Fruit fly (Drosophila melanogaster) whole organism, embryonic: ENCODE results near the gene CG13032.

ENCODE experiments used
- CG11247 ChIP-seq: fragments of 200-800 bp; sonication (Bioruptor generic); IDR thresholded peaks from 2 replicates; pipeline ENCODE4 v1.3.6; 2022; ENCODE audit warnings: missing biosample characterization, missing genetic modification characterization
- CG11696 ChIP-seq: fragments of 200-800 bp; sonication (Bioruptor generic); IDR thresholded peaks from 2 replicates; pipeline ENCODE4 v1.3.6; 2022; ENCODE audit warnings: missing biosample characterization, missing genetic modification characterization
- CG12659 ChIP-seq: fragments of 200-800 bp; sonication (Bioruptor generic); optimal IDR thresholded peaks from 3 replicates; lab custom pipeline; 2017; ENCODE audit warnings: mild to moderate bottlenecking, missing biosample characterization, missing genetic modification reagents, missing genetic modification characterization
- CG15011 ChIP-seq: fragments of 200-800 bp; sonication (Bioruptor generic); optimal IDR thresholded peaks from 3 replicates; lab custom pipeline; 2018; ENCODE audit warnings: missing biosample characterization, mild to moderate bottlenecking, missing genetic modification characterization
- CG16813 ChIP-seq: fragments of 200-800 bp; sonication (Bioruptor generic); IDR thresholded peaks from 3 replicates; pipeline ENCODE4 v1.3.6; 2022; ENCODE audit warnings: missing biosample characterization, missing genetic modification characterization; ENCODE audit not compliant: partially characterized antibody
- CG1832 ChIP-seq: fragments of 200-800 bp; sonication (Bioruptor generic); optimal IDR thresholded peaks from 2 replicates; lab custom pipeline; 2017; ENCODE audit warnings: missing biosample characterization, mild to moderate bottlenecking, missing genetic modification characterization, inconsistent platforms
- CG2678 ChIP-seq: fragments of 200-800 bp; sonication (Bioruptor generic); optimal IDR thresholded peaks from 3 replicates; lab custom pipeline; 2019; ENCODE audit warnings: missing biosample characterization, mild to moderate bottlenecking, missing genetic modification characterization, moderate library complexity
- CG2712 ChIP-seq: fragments of 200-800 bp; optimal IDR thresholded peaks from 3 replicates; lab custom pipeline; 2019; ENCODE audit warnings: missing biosample characterization, mild to moderate bottlenecking, missing genetic modification characterization, moderate library complexity
- CG32532 ChIP-seq: fragments of 200-800 bp; sonication (Bioruptor generic); IDR thresholded peaks from 2 replicates; pipeline ENCODE4 v1.3.6; 2022; ENCODE audit warnings: missing biosample characterization, missing genetic modification characterization
- CG3995 ChIP-seq: fragments of 200-800 bp; sonication (Bioruptor generic); optimal IDR thresholded peaks from 3 replicates; lab custom pipeline; 2016; ENCODE audit warnings: missing biosample characterization, missing genetic modification characterization
- CG4360 ChIP-seq: fragments of 200-800 bp; sonication (Bioruptor generic); IDR thresholded peaks from 2 replicates; pipeline ENCODE4 v1.3.6; 2022; ENCODE audit warnings: missing biosample characterization, missing genetic modification characterization
- CG4820 ChIP-seq: fragments of 200-800 bp; sonication (Bioruptor generic); optimal IDR thresholded peaks from 3 replicates; lab custom pipeline; 2016; ENCODE audit warnings: missing biosample characterization, missing genetic modification characterization
- CG5953 ChIP-seq: fragments of 200-800 bp; sonication (Bioruptor generic); IDR thresholded peaks from 2 replicates; pipeline ENCODE4 v1.3.6; 2022; ENCODE audit warnings: missing biosample characterization, missing genetic modification characterization
- CG9215 ChIP-seq: fragments of 200-800 bp; sonication (Bioruptor generic); IDR thresholded peaks from 2 replicates; pipeline ENCODE4 v1.3.6; 2022; ENCODE audit warnings: missing biosample characterization, missing genetic modification characterization
- CG9932 ChIP-seq: fragments of 200-800 bp; sonication (Bioruptor generic); IDR thresholded peaks from 2 replicates; pipeline ENCODE4 v1.3.6; 2022; ENCODE audit warnings: missing biosample characterization, missing genetic modification characterization
- D19A ChIP-seq: fragments of 200-800 bp; optimal IDR thresholded peaks from 3 replicates; lab custom pipeline; 2019; ENCODE audit warnings: missing biosample characterization, mild to moderate bottlenecking, missing genetic modification characterization, moderate library complexity
- Doc3 ChIP-seq: fragments of 200-800 bp; sonication (Bioruptor generic); IDR thresholded peaks from 3 replicates; pipeline ENCODE4 v1.3.6; 2022; ENCODE audit warnings: missing biosample characterization, missing genetic modification characterization; ENCODE audit not compliant: partially characterized antibody
- Gug ChIP-seq: fragments of 200-800 bp; sonication (Bioruptor generic); IDR thresholded peaks from 4 replicates; pipeline ENCODE4 v1.3.6; 2022; ENCODE audit warnings: missing biosample characterization, missing genetic modification characterization
- H2.0 ChIP-seq: fragments of 200-800 bp; sonication (Bioruptor generic); IDR thresholded peaks from 2 replicates; pipeline ENCODE4 v1.3.6; 2022; ENCODE audit warnings: missing biosample characterization, missing genetic modification characterization
- Mad ChIP-seq: fragments of 200-800 bp; sonication (Bioruptor generic); optimal IDR thresholded peaks from 2 replicates; lab custom pipeline; 2016; ENCODE audit warnings: missing biosample characterization, missing genetic modification characterization
- Max ChIP-seq: fragments of 200-800 bp; sonication (Bioruptor generic); optimal IDR thresholded peaks from 2 replicates; lab custom pipeline; 2016; ENCODE audit warnings: missing biosample characterization, mild to moderate bottlenecking, missing genetic modification characterization
- Nf-YB ChIP-seq: fragments of 200-800 bp; sonication (Bioruptor generic); optimal IDR thresholded peaks from 3 replicates; lab custom pipeline; 2019; ENCODE audit warnings: missing biosample characterization, mild to moderate bottlenecking, missing genetic modification characterization, moderate library complexity
- Ptx1 ChIP-seq: fragments of 200-800 bp; sonication (Bioruptor generic); IDR thresholded peaks from 2 replicates; pipeline ENCODE4 v1.3.6; 2022; ENCODE audit warnings: missing biosample characterization, missing genetic modification characterization
- Rfx ChIP-seq: fragments of 200-800 bp; sonication (Bioruptor generic); IDR thresholded peaks from 2 replicates; pipeline ENCODE4 v1.3.6; 2022; ENCODE audit warnings: missing biosample characterization, missing genetic modification characterization
- abd-A ChIP-seq: fragments of 200-800 bp; sonication (Bioruptor generic); optimal IDR thresholded peaks from 3 replicates; lab custom pipeline; 2019; ENCODE audit warnings: missing biosample characterization, mild to moderate bottlenecking, missing genetic modification characterization, moderate library complexity
- ac ChIP-seq: fragments of 200-800 bp; sonication (Bioruptor generic); optimal IDR thresholded peaks from 3 replicates; lab custom pipeline; 2017; ENCODE audit warnings: missing biosample characterization, mild to moderate bottlenecking, missing genetic modification characterization
- aop ChIP-seq: fragments of 200-800 bp; sonication (Bioruptor generic); IDR thresholded peaks from 2 replicates; pipeline ENCODE4 v1.3.6; 2022; ENCODE audit warnings: missing biosample characterization, missing genetic modification characterization
- br ChIP-seq: fragments of >200 bp; optimal IDR thresholded peaks from 2 replicates; lab custom pipeline; 2017
- chinmo ChIP-seq: fragments of 200-800 bp; sonication (Bioruptor generic); IDR thresholded peaks from 4 replicates; pipeline ENCODE4 v1.3.6; 2022; ENCODE audit warnings: missing biosample characterization, missing genetic modification characterization; ENCODE audit not compliant: partially characterized antibody
- corto ChIP-seq: fragments of 200-800 bp; sonication (Bioruptor generic); optimal IDR thresholded peaks from 2 replicates; lab custom pipeline; 2016; ENCODE audit warnings: missing biosample characterization, mild to moderate bottlenecking, missing genetic modification characterization, moderate library complexity
- croc ChIP-seq: fragments of 200-800 bp; sonication (Bioruptor generic); conservative IDR thresholded peaks from 3 replicates; pipeline ENCODE4 v1.3.6; 2022; ENCODE audit warnings: missing biosample characterization, missing genetic modification characterization
- dimm ChIP-seq: fragments of 200-800 bp; sonication (Bioruptor generic); IDR thresholded peaks from 2 replicates; pipeline ENCODE4 v1.3.6; 2022; ENCODE audit warnings: missing biosample characterization, missing genetic modification characterization
- gem ChIP-seq: fragments of 200-800 bp; sonication (Bioruptor generic); optimal IDR thresholded peaks from 2 replicates; lab custom pipeline; 2019; ENCODE audit warnings: missing biosample characterization, mild to moderate bottlenecking, missing genetic modification characterization, moderate library complexity
- gsb ChIP-seq: fragments of 200-800 bp; sonication (Bioruptor generic); IDR thresholded peaks from 2 replicates; pipeline ENCODE4 v1.3.6; 2022; ENCODE audit warnings: missing biosample characterization, missing genetic modification characterization
- her ChIP-seq: fragments of 200-800 bp; sonication (Bioruptor generic); optimal IDR thresholded peaks from 2 replicates; lab custom pipeline; 2016; ENCODE audit warnings: missing biosample characterization, missing genetic modification characterization
- hkb ChIP-seq, 2 experiments: fragments of 200-800 bp in 1 of 2; fragments of >200 bp in 1 of 2; sonication (Bioruptor generic) in 1 of 2; IDR thresholded peaks in 1 of 2; optimal IDR thresholded peaks in 1 of 2; 2 replicates each; pipeline versions ENCODE4 v1.3.6 to Lab custom; 2017 to 2022; ENCODE audit warnings: missing biosample characterization in 1 of 2, missing genetic modification characterization in 1 of 2
- ken ChIP-seq: fragments of 200-800 bp; sonication (Bioruptor generic); IDR thresholded peaks from 3 replicates; pipeline ENCODE4 v1.3.6; 2022; ENCODE audit warnings: missing biosample characterization, missing genetic modification characterization
- mirr ChIP-seq: fragments of 200-800 bp; sonication (Bioruptor generic); optimal IDR thresholded peaks from 3 replicates; lab custom pipeline; 2018; ENCODE audit warnings: missing biosample characterization, mild to moderate bottlenecking, missing genetic modification characterization
- nau ChIP-seq: fragments of 200-800 bp; sonication (Bioruptor generic); optimal IDR thresholded peaks from 3 replicates; lab custom pipeline; 2017; ENCODE audit warnings: missing biosample characterization, mild to moderate bottlenecking, missing genetic modification characterization, missing genetic modification reagents
- nom ChIP-seq: fragments of 200-800 bp; sonication (Bioruptor generic); optimal IDR thresholded peaks from 2 replicates; lab custom pipeline; 2017; ENCODE audit warnings: missing biosample characterization, missing genetic modification characterization, mild to moderate bottlenecking, moderate library complexity, missing genetic modification reagents
- prd ChIP-seq, 3 experiments: fragments of >200 bp in 2 of 3; fragments of 200-800 bp in 1 of 3; sonication (Bioruptor generic) in 1 of 3; optimal IDR thresholded peaks in 2 of 3; IDR thresholded peaks in 1 of 3; 2 replicates in 2 of 3; 3 replicates in 1 of 3; pipeline versions ENCODE4 v1.3.6 to Lab custom; 2017 to 2022; ENCODE audit warnings: missing biosample characterization in 1 of 3, missing genetic modification characterization in 1 of 3
- sd ChIP-seq: fragments of 200-800 bp; sonication (Bioruptor generic); optimal IDR thresholded peaks from 3 replicates; lab custom pipeline; 2018; ENCODE audit warnings: missing biosample characterization, mild to moderate bottlenecking, missing genetic modification characterization, moderate library complexity
- slbo ChIP-seq: fragments of 200-800 bp; sonication (Bioruptor generic); IDR thresholded peaks from 2 replicates; pipeline ENCODE4 v1.3.6; 2022; ENCODE audit warnings: missing biosample characterization, missing genetic modification characterization
- tna ChIP-seq: fragments of 200-800 bp; sonication (Bioruptor generic); IDR thresholded peaks from 2 replicates; pipeline ENCODE4 v1.3.6; 2022; ENCODE audit warnings: missing biosample characterization, missing genetic modification characterization; ENCODE audit not compliant: partially characterized antibody
- vvl ChIP-seq: fragments of 200-800 bp; sonication (Bioruptor generic); IDR thresholded peaks from 2 replicates; pipeline ENCODE4 v1.3.6; 2022; ENCODE audit warnings: missing biosample characterization, missing genetic modification characterization
- z ChIP-seq: fragments of 200-800 bp; sonication (Bioruptor generic); IDR thresholded peaks from 3 replicates; pipeline ENCODE4 v1.3.6; 2022; ENCODE audit warnings: missing biosample characterization, missing genetic modification characterization

Gene CG13032

dm6 chr3L:16709673-16710257, 36.0 kb downstream of the CG13032 start:
- TF ChIP-seq CG4360 (GFP tag; lab: Robert Waterston, UW) (peak; percentile 50; the same call in 1 of the 2 replicates), slbo (peak; percentile 28; the same call in 1 of the 2 replicates), CG9932 (GFP tag; lab: Robert Waterston, UW) (peak; percentile 29; the same call in 1 of the 2 replicates), H2.0 (GFP tag; lab: Robert Waterston, UW) (0 out of 2 replicates have a peak, but pooled peaks have one; percentile 2), CG16813 (GFP tag; lab: Robert Waterston, UW) (0 out of 3 replicates have a peak, but pooled peaks have one; percentile 11), CG32532 (peak; percentile 42), her (GFP tag; lab: Kevin White, UChicago) (no peak), CG11696 (GFP tag; lab: Robert Waterston, UW) (peak; percentile 85), chinmo (GFP tag; lab: Robert Waterston, UW) (peak; percentile 87), hkb (optimal IDR thresholded peaks at IDR 0.05; lab: Kevin White, UChicago) (no peak), hkb (GFP tag; IDR thresholded peaks at IDR 0.05; lab: Robert Waterston, UW) (peak; percentile 23; the same call in 1 of the 2 replicates), abd-A (no peak), Rfx (GFP tag; lab: Robert Waterston, UW) (peak; percentile 49), gem (tag; lab: Kevin White, UChicago) (peak; percentile 7), vvl (GFP tag; lab: Robert Waterston, UW) (peak; percentile 8; the same call in 1 of the 2 replicates), CG1832 (GFP tag; lab: Kevin White, UChicago) (peak; percentile 36), Doc3 (GFP tag; lab: Robert Waterston, UW) (0 out of 3 replicates have a peak, but pooled peaks have one; percentile 11), Ptx1 (GFP tag; lab: Robert Waterston, UW) (peak; percentile 23; the same call in 1 of the 2 replicates), sd (tag; lab: Kevin White, UChicago) (peak; percentile 22), corto (GFP tag; lab: Kevin White, UChicago) (no peak), CG4820 (GFP tag; lab: Kevin White, UChicago) (no peak)
- TF ChIP-seq, all 482 proteins: peak for 16

- peak; percentile 7 for TF ChIP-seq CG12659 (GFP tag; lab: Kevin White, UChicago)
- no peak for TF ChIP-seq abd-A
- peak; percentile 41 for TF ChIP-seq CG2678
- 0 out of 2 replicates have a peak, but pooled peaks have one; percentile 15 for TF ChIP-seq gsb (GFP tag; lab: Robert Waterston, UW)
- TF ChIP-seq ken (GFP tag; lab: Robert Waterston, UW), result 0 out of 3 replicates have a peak, but pooled peaks have one; percentile 32
- no peak for TF ChIP-seq nau (GFP tag; lab: Kevin White, UChicago)
- TF ChIP-seq z, result no peak
- no peak for TF ChIP-seq Mad (GFP tag; lab: Kevin White, UChicago)
- TF ChIP-seq aop (GFP tag; lab: Robert Waterston, UW), result no peak
- no peak for TF ChIP-seq br
- TF ChIP-seq D19A (tag; lab: Kevin White, UChicago), result peak; percentile 19
- no peak for TF ChIP-seq Nf-YB (GFP tag; lab: Kevin White, UChicago)
- TF ChIP-seq CG15011 (GFP tag; lab: Kevin White, UChicago), result no peak
- no peak for TF ChIP-seq ac
- TF ChIP-seq CG3995 (GFP tag; lab: Kevin White, UChicago), result no peak
- TF ChIP-seq dimm (GFP tag; lab: Robert Waterston, UW), result no peak
- no peak for TF ChIP-seq nom (GFP tag; lab: Kevin White, UChicago)
- no peak for TF ChIP-seq CG11247 (GFP tag; lab: Robert Waterston, UW)
- TF ChIP-seq CG2712 (tag; lab: Kevin White, UChicago), result peak; percentile 75
- no peak for TF ChIP-seq prd (optimal IDR thresholded peaks at IDR 0.05; lab: Kevin White, UChicago)
- peak; percentile 78 for TF ChIP-seq prd (GFP tag; IDR thresholded peaks at IDR 0.05; lab: Robert Waterston, UW)
- peak; percentile 48; the same call in 1 of the 2 replicates for TF ChIP-seq CG9215 (GFP tag; lab: Robert Waterston, UW)
- no peak for TF ChIP-seq Max (GFP tag; lab: Kevin White, UChicago)
- no peak for TF ChIP-seq mirr (GFP tag; lab: Kevin White, UChicago)
- no peak for TF ChIP-seq tna (GFP tag; lab: Robert Waterston, UW)
- no peak for TF ChIP-seq CG5953 (GFP tag; lab: Robert Waterston, UW)
- peak; percentile 45; the same call in 1 of the 4 replicates for TF ChIP-seq Gug (GFP tag; lab: Robert Waterston, UW)
- no peak for TF ChIP-seq croc (GFP tag; lab: Robert Waterston, UW)
Measured at dm6 chr3L:16710258-16711020, 36.7 kb downstream of the CG13032 start.
